Worm (Caenorhabditis elegans) whole organism, L2 larva: ENCODE data around the gene C10E2.1.

ENCODE experiments used
- R02D3.7 ChIP-seq: fragments of 150-350 bp; optimal IDR thresholded peaks from 2 replicates; lab custom pipeline; 2014; ENCODE audit warnings: missing biosample characterization, missing genetic modification characterization
- mab-5 ChIP-seq: fragments of 150-350 bp; optimal IDR thresholded peaks from 2 replicates; lab custom pipeline; 2014; ENCODE audit warnings: missing biosample characterization, missing genetic modification characterization
- mdl-1 ChIP-seq, 2 experiments: fragments of 150-350 bp in 1 of 2; sonication (generic microtip) in 1 of 2; optimal IDR thresholded peaks; 2 replicates each; lab custom pipeline; 2017; ENCODE audit warnings: missing biosample characterization in 2 of 2, missing genetic modification characterization in 2 of 2
- nhr-11 ChIP-seq: fragments of 150-350 bp; optimal IDR thresholded peaks from 2 replicates; lab custom pipeline; 2014; ENCODE audit warnings: missing biosample characterization, missing genetic modification characterization
- nhr-12 ChIP-seq: fragments of 150-350 bp; optimal IDR thresholded peaks from 2 replicates; lab custom pipeline; 2014; ENCODE audit warnings: missing biosample characterization, missing genetic modification characterization

ce11 chrX:16770919-16771318 lies 8.3 kb downstream of the C10E2.1 start:
- no peak for TF ChIP-seq mdl-1 (tag; optimal IDR thresholded peaks at IDR 0.05; lab: Kevin White, UChicago)
- no peak for TF ChIP-seq mab-5
- TF ChIP-seq nhr-11 (tag; lab: Kevin White, UChicago): no peak
- no peak for TF ChIP-seq nhr-12 (tag; lab: Kevin White, UChicago)
- no peak for TF ChIP-seq R02D3.7 (tag; lab: Kevin White, UChicago)
